Fruit fly (Drosophila melanogaster) whole organism: ENCODE results near the gene CG44005.

Experiments used
- CG8478 ChIP-seq: fragments of >200 bp; optimal IDR thresholded peaks from 2 replicates; lab custom pipeline; 2018; ENCODE audit warnings: inconsistent platforms
- usp ChIP-seq: fragments of >200 bp; optimal IDR thresholded peaks from 2 replicates; lab custom pipeline; 2017; ENCODE audit warnings: missing biosample characterization, missing genetic modification characterization, mixed read lengths

DNA sequence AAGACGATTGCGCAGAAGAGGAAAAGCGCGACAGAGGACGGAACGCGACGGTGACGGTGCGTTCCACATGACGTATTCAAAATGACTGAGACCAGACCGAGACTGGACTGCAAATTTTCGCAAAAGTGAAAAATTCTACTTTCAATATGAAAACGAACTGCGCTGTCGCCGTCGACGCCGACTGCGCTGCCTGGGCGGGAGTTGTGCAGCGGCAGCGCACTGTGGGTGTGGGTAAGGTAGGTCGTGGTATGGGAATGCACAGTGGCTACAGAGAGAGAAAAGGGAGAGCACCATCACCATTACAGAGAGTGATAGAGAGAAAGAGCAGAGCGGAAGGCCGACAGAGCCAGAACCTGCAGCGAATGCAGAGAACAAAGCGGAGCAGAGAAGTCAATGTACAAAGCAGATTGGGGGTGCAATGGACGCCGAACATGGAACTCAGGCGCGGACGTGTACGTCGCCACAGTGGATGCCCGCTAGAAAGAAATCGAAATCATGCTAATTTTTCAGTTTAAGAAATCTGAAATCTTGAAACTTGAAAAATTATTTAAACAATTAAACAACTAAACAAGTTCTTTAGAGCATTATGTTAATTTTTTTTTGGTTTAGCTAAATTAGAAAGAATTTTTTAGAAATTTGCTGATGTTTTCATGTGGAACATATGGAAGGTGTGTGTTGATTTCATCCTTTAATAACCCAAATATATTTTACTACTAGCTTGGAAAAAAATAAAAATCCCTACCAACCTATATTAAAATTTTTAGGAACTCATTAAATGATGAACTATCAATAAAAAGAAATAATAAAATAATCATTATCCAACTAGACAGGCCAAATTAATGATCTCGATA is 7.1 kb downstream of the CG44005 start, which contains the start of gene Eip75B:
- no peak for TF ChIP-seq usp (GFP tag; lab: Kevin White, UChicago)
- no peak for TF ChIP-seq CG8478 (lab: Kevin White, UChicago)
